Fruit fly (Drosophila melanogaster): ENCODE data around the gene CG15258.

dm6 chr2L:15330641-15331040, 30.8 kb downstream of the CG15258 start:
- TF ChIP-seq Dfd (GFP tag; optimal IDR thresholded peaks at IDR 0.05) (no peak), dmrt93B (GFP tag; optimal IDR thresholded peaks at IDR 0.05) (no peak), Sp1 (GFP tag; optimal IDR thresholded peaks at IDR 0.05) (no peak), h (GFP tag; optimal IDR thresholded peaks at IDR 0.05) (no peak), CrebA (GFP tag; optimal IDR thresholded peaks at IDR 0.05; ENCODE audit: borderline replicate concordance) (no peak), tai (GFP tag; optimal IDR thresholded peaks at IDR 0.05) (no peak), N (GFP tag; optimal IDR thresholded peaks at IDR 0.05) (no peak)

Data from whole organism, wandering third instar larva.